Fruit fly (Drosophila melanogaster) whole organism, embryonic: ENCODE results near the gene Rh2.

ENCODE experiments used
- Adf1 ChIP-seq: fragments of 200-800 bp; sonication (Bioruptor generic); IDR thresholded peaks from 2 replicates; pipeline ENCODE4 v1.3.6; 2022; ENCODE audit warnings: missing biosample characterization, missing genetic modification characterization
- Asciz ChIP-seq: fragments of 200-800 bp; sonication (Bioruptor generic); optimal IDR thresholded peaks from 2 replicates; lab custom pipeline; 2017; ENCODE audit warnings: missing biosample characterization, mild to moderate bottlenecking, missing genetic modification characterization, missing genetic modification reagents
- Atf-2 ChIP-seq: fragments of 200-800 bp; sonication (Bioruptor generic); optimal IDR thresholded peaks from 2 replicates; lab custom pipeline; 2016; ENCODE audit warnings: missing biosample characterization, missing genetic modification characterization
- B-H1 ChIP-seq: fragments of 200-800 bp; sonication (Bioruptor generic); IDR thresholded peaks from 3 replicates; pipeline ENCODE4 v1.3.6; 2022; ENCODE audit warnings: missing biosample characterization, missing genetic modification characterization
- CG10979 ChIP-seq: fragments of 200-800 bp; sonication (Bioruptor generic); optimal IDR thresholded peaks from 2 replicates; lab custom pipeline; 2018; ENCODE audit warnings: missing biosample characterization, mild to moderate bottlenecking, missing genetic modification characterization, moderate library complexity
- CG13894 ChIP-seq: fragments of 200-800 bp; sonication (Bioruptor generic); optimal IDR thresholded peaks from 3 replicates; lab custom pipeline; 2018; ENCODE audit warnings: missing biosample characterization, mild to moderate bottlenecking, missing genetic modification characterization, moderate library complexity
- CG14667 ChIP-seq: fragments of 200-800 bp; sonication (Bioruptor generic); IDR thresholded peaks from 2 replicates; pipeline ENCODE4 v1.3.6; 2022; ENCODE audit warnings: missing biosample characterization, missing genetic modification characterization
- CG14860 ChIP-seq: fragments of 200-800 bp; sonication (Bioruptor generic); IDR thresholded peaks from 3 replicates; pipeline ENCODE4 v1.3.6; 2022; ENCODE audit warnings: missing biosample characterization, missing genetic modification characterization; ENCODE audit not compliant: partially characterized antibody
- CG15073 ChIP-seq: fragments of 200-800 bp; sonication (Bioruptor generic); optimal IDR thresholded peaks from 2 replicates; lab custom pipeline; 2016; ENCODE audit warnings: missing biosample characterization, missing genetic modification characterization
- CG1602 ChIP-seq: fragments of 200-800 bp; sonication (Bioruptor generic); optimal IDR thresholded peaks from 3 replicates; lab custom pipeline; 2016; ENCODE audit warnings: missing biosample characterization, missing genetic modification characterization
- CG2199 ChIP-seq: fragments of 200-800 bp; sonication (Bioruptor generic); IDR thresholded peaks from 3 replicates; pipeline ENCODE4 v1.3.6; 2022; ENCODE audit warnings: missing biosample characterization, missing genetic modification characterization
- CG31224 ChIP-seq: fragments of 200-800 bp; sonication (Bioruptor generic); IDR thresholded peaks from 2 replicates; pipeline ENCODE4 v1.3.6; 2022; ENCODE audit warnings: missing biosample characterization, missing genetic modification characterization
- CG31441 ChIP-seq: fragments of 200-800 bp; sonication (Bioruptor generic); IDR thresholded peaks from 2 replicates; pipeline ENCODE4 v1.3.6; 2022; ENCODE audit warnings: missing biosample characterization, missing genetic modification characterization
- CG32772 ChIP-seq: fragments of 200-800 bp; sonication (Bioruptor generic); IDR thresholded peaks from 2 replicates; pipeline ENCODE4 v1.3.6; 2022; ENCODE audit warnings: missing biosample characterization, missing genetic modification characterization
- CG4282 ChIP-seq: fragments of 200-800 bp; sonication (Bioruptor generic); optimal IDR thresholded peaks from 2 replicates; lab custom pipeline; 2016; ENCODE audit warnings: missing biosample characterization, missing genetic modification characterization
- CG4404 ChIP-seq: fragments of 200-800 bp; sonication (Bioruptor generic); IDR thresholded peaks from 2 replicates; pipeline ENCODE4 v1.3.6; 2022; ENCODE audit warnings: missing biosample characterization, missing genetic modification characterization
- CG6272 ChIP-seq: fragments of 200-800 bp; sonication (Bioruptor generic); IDR thresholded peaks from 2 replicates; pipeline ENCODE4 v1.3.6; 2022; ENCODE audit warnings: missing biosample characterization, missing genetic modification characterization
- CG7556 ChIP-seq: fragments of 200-800 bp; sonication (Bioruptor generic); optimal IDR thresholded peaks from 2 replicates; lab custom pipeline; 2017; ENCODE audit warnings: missing biosample characterization, mild to moderate bottlenecking, missing genetic modification characterization
- CG8359 ChIP-seq: fragments of 200-800 bp; sonication (Bioruptor generic); optimal IDR thresholded peaks from 2 replicates; lab custom pipeline; 2017; ENCODE audit warnings: missing biosample characterization, mild to moderate bottlenecking, missing genetic modification characterization, borderline replicate concordance
- CG9437 ChIP-seq: fragments of 200-800 bp; sonication (Bioruptor generic); optimal IDR thresholded peaks from 2 replicates; lab custom pipeline; 2018; ENCODE audit warnings: missing biosample characterization, mild to moderate bottlenecking, missing genetic modification characterization
- D19A ChIP-seq: fragments of 200-800 bp; optimal IDR thresholded peaks from 3 replicates; lab custom pipeline; 2019; ENCODE audit warnings: missing biosample characterization, mild to moderate bottlenecking, missing genetic modification characterization, moderate library complexity
- Dbx ChIP-seq: fragments of 200-800 bp; sonication (Bioruptor generic); IDR thresholded peaks from 3 replicates; pipeline ENCODE4 v1.3.6; 2022; ENCODE audit warnings: missing biosample characterization, missing genetic modification characterization
- Deaf1 ChIP-seq: fragments of 200-800 bp; optimal IDR thresholded peaks from 3 replicates; lab custom pipeline; 2019; ENCODE audit warnings: missing biosample characterization, mild to moderate bottlenecking, missing genetic modification characterization, moderate library complexity
- Eip74EF ChIP-seq, 2 experiments: fragments of 200-800 bp in 1 of 2; fragments of >200 bp in 1 of 2; sonication (Bioruptor generic) in 1 of 2; optimal IDR thresholded peaks; 2 replicates each; lab custom pipeline; 2017 to 2019; ENCODE audit warnings: missing biosample characterization in 2 of 2, missing genetic modification characterization in 2 of 2, mild to moderate bottlenecking in 1 of 2, moderate library complexity in 1 of 2
- Elba2 ChIP-seq: fragments of 200-800 bp; sonication (Bioruptor generic); optimal IDR thresholded peaks from 3 replicates; lab custom pipeline; 2016; ENCODE audit warnings: missing biosample characterization, missing genetic modification characterization
- HLHmδ ChIP-seq: fragments of 200-800 bp; sonication (Bioruptor generic); optimal IDR thresholded peaks from 2 replicates; lab custom pipeline; 2018; ENCODE audit warnings: missing biosample characterization, mild to moderate bottlenecking, missing genetic modification characterization, moderate library complexity
- Hmr ChIP-seq: fragments of 200-800 bp; sonication (Bioruptor generic); optimal IDR thresholded peaks from 3 replicates; lab custom pipeline; 2017; ENCODE audit warnings: mild to moderate bottlenecking, missing biosample characterization, missing genetic modification reagents, missing genetic modification characterization
- Hr39 ChIP-seq: fragments of >200 bp; optimal IDR thresholded peaks from 2 replicates; lab custom pipeline; 2017
- Lpt ChIP-seq: fragments of >200 bp; optimal IDR thresholded peaks from 2 replicates; lab custom pipeline; 2018; ENCODE audit warnings: missing biosample characterization, missing genetic modification characterization
- Nf-YB ChIP-seq: fragments of 200-800 bp; sonication (Bioruptor generic); optimal IDR thresholded peaks from 3 replicates; lab custom pipeline; 2019; ENCODE audit warnings: missing biosample characterization, mild to moderate bottlenecking, missing genetic modification characterization, moderate library complexity
- Pdp1 ChIP-seq, 2 experiments: fragments of 200-800 bp; sonication (Bioruptor generic); optimal IDR thresholded peaks; 3 replicates each; lab custom pipeline; 2016; ENCODE audit warnings: missing biosample characterization in 2 of 2, missing genetic modification characterization in 2 of 2, mild to moderate bottlenecking in 1 of 2, moderate library complexity in 1 of 2
- Xrp1 ChIP-seq: fragments of 200-800 bp; sonication (Bioruptor generic); IDR thresholded peaks from 2 replicates; pipeline ENCODE4 v1.3.6; 2022; ENCODE audit warnings: missing biosample characterization, missing genetic modification characterization
- ap ChIP-seq: fragments of 200-800 bp; sonication (Bioruptor generic); IDR thresholded peaks from 2 replicates; pipeline ENCODE4 v1.3.6; 2022; ENCODE audit warnings: missing biosample characterization, missing genetic modification characterization
- ato ChIP-seq: fragments of 200-800 bp; sonication (Bioruptor generic); IDR thresholded peaks from 2 replicates; pipeline ENCODE4 v1.3.6; 2022; ENCODE audit warnings: missing biosample characterization, missing genetic modification characterization; ENCODE audit not compliant: partially characterized antibody
- danr ChIP-seq: fragments of 200-800 bp; sonication (Bioruptor generic); IDR thresholded peaks from 2 replicates; pipeline ENCODE4 v1.3.6; 2022; ENCODE audit warnings: missing biosample characterization, missing genetic modification characterization
- dmrt11E ChIP-seq: fragments of 200-800 bp; sonication (Bioruptor generic); optimal IDR thresholded peaks from 3 replicates; lab custom pipeline; 2018; ENCODE audit warnings: missing biosample characterization, mild to moderate bottlenecking, missing genetic modification characterization, moderate library complexity
- eyg ChIP-seq: fragments of 200-800 bp; sonication (Bioruptor generic); optimal IDR thresholded peaks from 3 replicates; lab custom pipeline; 2016; ENCODE audit warnings: missing biosample characterization, missing genetic modification characterization
- gcm ChIP-seq: fragments of 200-800 bp; sonication (Bioruptor generic); optimal IDR thresholded peaks from 2 replicates; lab custom pipeline; 2019; ENCODE audit warnings: missing biosample characterization, mild to moderate bottlenecking, missing genetic modification characterization, moderate library complexity
- gsb-n ChIP-seq: fragments of 200-800 bp; sonication (Bioruptor generic); optimal IDR thresholded peaks from 3 replicates; lab custom pipeline; 2018; ENCODE audit warnings: missing biosample characterization, mild to moderate bottlenecking, missing genetic modification characterization
- gt ChIP-seq: fragments of 200-800 bp; sonication (Bioruptor generic); IDR thresholded peaks from 2 replicates; pipeline ENCODE4 v1.3.6; 2022; ENCODE audit warnings: missing biosample characterization, missing genetic modification characterization
- hb ChIP-seq: fragments of 200-800 bp; sonication (Bioruptor generic); IDR thresholded peaks from 3 replicates; pipeline ENCODE4 v1.3.6; 2022; ENCODE audit warnings: missing biosample characterization, missing genetic modification characterization; ENCODE audit not compliant: partially characterized antibody
- hth ChIP-seq: fragments of >200 bp; optimal IDR thresholded peaks from 2 replicates; lab custom pipeline; 2017; ENCODE audit warnings: inconsistent platforms
- nom ChIP-seq: fragments of 200-800 bp; sonication (Bioruptor generic); optimal IDR thresholded peaks from 2 replicates; lab custom pipeline; 2017; ENCODE audit warnings: missing biosample characterization, missing genetic modification characterization, mild to moderate bottlenecking, moderate library complexity, missing genetic modification reagents
- org-1 ChIP-seq: fragments of 200-800 bp; sonication (Bioruptor generic); optimal IDR thresholded peaks from 2 replicates; lab custom pipeline; 2017; ENCODE audit warnings: missing biosample characterization, missing genetic modification characterization
- ranshi ChIP-seq: fragments of 200-800 bp; sonication (Bioruptor generic); IDR thresholded peaks from 2 replicates; pipeline ENCODE4 v1.3.6; 2022; ENCODE audit warnings: missing biosample characterization, missing genetic modification characterization
- rib ChIP-seq: fragments of 200-800 bp; sonication (Bioruptor generic); IDR thresholded peaks from 2 replicates; pipeline ENCODE4 v1.3.6; 2022; ENCODE audit warnings: missing biosample characterization, missing genetic modification characterization
- sens-2 ChIP-seq: fragments of 200-800 bp; sonication (Bioruptor generic); IDR thresholded peaks from 2 replicates; pipeline ENCODE4 v1.3.6; 2022; ENCODE audit warnings: missing biosample characterization, missing genetic modification characterization
- sim ChIP-seq: fragments of 200-800 bp; sonication (Bioruptor generic); IDR thresholded peaks from 2 replicates; pipeline ENCODE4 v1.3.6; 2022; ENCODE audit warnings: missing biosample characterization, missing genetic modification characterization
- sisA ChIP-seq: fragments of 200-800 bp; sonication (Bioruptor generic); IDR thresholded peaks from 2 replicates; pipeline ENCODE4 v1.3.6; 2022; ENCODE audit warnings: missing biosample characterization, missing genetic modification characterization
- stwl ChIP-seq: fragments of 200-800 bp; sonication (Bioruptor generic); optimal IDR thresholded peaks from 3 replicates; lab custom pipeline; 2018; ENCODE audit warnings: missing biosample characterization, mild to moderate bottlenecking, missing genetic modification characterization, moderate library complexity
- trh ChIP-seq: fragments of 200-800 bp; sonication (Bioruptor generic); optimal IDR thresholded peaks from 2 replicates; lab custom pipeline; 2016; ENCODE audit warnings: missing biosample characterization, missing genetic modification characterization
- zfh2 ChIP-seq: fragments of 200-800 bp; sonication (Bioruptor generic); optimal IDR thresholded peaks from 2 replicates; lab custom pipeline; 2016; ENCODE audit warnings: missing biosample characterization, missing genetic modification characterization

The Rh2 gene

dm6 chr3R:18923208-18923761 is 24.1 kb downstream of the Rh2 start (continued):
- TF ChIP-seq HLHmδ (GFP tag; lab: Kevin White, UChicago) (no peak), CG10979 (tag; lab: Kevin White, UChicago) (no peak), Xrp1 (GFP tag; lab: Robert Waterston, UW) (peak; percentile 51), sisA (no peak), org-1 (GFP tag; lab: Kevin White, UChicago) (no peak), Hmr (GFP tag; lab: Kevin White, UChicago) (no peak), CG32772 (GFP tag; lab: Robert Waterston, UW) (no peak), Lpt (GFP tag; lab: Kevin White, UChicago) (no peak), CG14667 (GFP tag; lab: Robert Waterston, UW) (no peak), nom (GFP tag; lab: Kevin White, UChicago) (peak; percentile 4), gt (no peak), CG4404 (GFP tag; lab: Robert Waterston, UW) (no peak), zfh2 (no peak), stwl (no peak), Hr39 (lab: Kevin White, UChicago) (no peak), rib (no peak), CG8359 (GFP tag; lab: Kevin White, UChicago) (no peak), CG31224 (no peak), hth (no peak), Nf-YB (GFP tag; lab: Kevin White, UChicago) (peak; percentile 96), ap (GFP tag; lab: Robert Waterston, UW) (no peak), eyg (GFP tag; lab: Kevin White, UChicago) (no peak), CG9437 (GFP tag; lab: Kevin White, UChicago) (no peak), CG6272 (GFP tag; lab: Robert Waterston, UW) (no peak), CG4282 (GFP tag; lab: Kevin White, UChicago) (no peak), CG7556 (GFP tag; lab: Kevin White, UChicago) (no peak), Adf1 (GFP tag; lab: Robert Waterston, UW) (no peak), gsb-n (peak; percentile 2), Dbx (no peak), hb (no peak), ranshi (GFP tag; lab: Robert Waterston, UW) (no peak), ato (GFP tag; lab: Robert Waterston, UW) (no peak), Deaf1 (tag; lab: Kevin White, UChicago) (no peak), Asciz (peak; percentile 14), gcm (no peak), D19A (tag; lab: Kevin White, UChicago) (no peak), dmrt11E (tag; lab: Kevin White, UChicago) (no peak), Eip74EF (GFP tag; optimal IDR thresholded peaks at IDR 0.05; lab: Kevin White, UChicago) (no peak), sens-2 (no peak), CG15073 (no peak), CG13894 (tag; lab: Kevin White, UChicago) (no peak), Elba2 (GFP tag; lab: Kevin White, UChicago) (peak; percentile 92), CG14860 (GFP tag; lab: Robert Waterston, UW) (no peak), trh (GFP tag; lab: Kevin White, UChicago) (no peak), CG31441 (no peak), sim (GFP tag; lab: Robert Waterston, UW) (no peak), Pdp1 (GFP tag; optimal IDR thresholded peaks at IDR 0.05; lab: Kevin White, UChicago) (no peak), danr (GFP tag; lab: Robert Waterston, UW) (no peak), CG2199 (GFP tag; lab: Robert Waterston, UW) (no peak), B-H1 (GFP tag; lab: Robert Waterston, UW) (no peak), Atf-2 (GFP tag; lab: Kevin White, UChicago) (no peak), CG1602 (no peak)
